Fruit fly (Drosophila melanogaster) whole organism: ENCODE measurements around the gene CG3604.

Experiments used
- CG8478 ChIP-seq: fragments of >200 bp; optimal IDR thresholded peaks from 2 replicates; lab custom pipeline; 2018; ENCODE audit warnings: inconsistent platforms
- Dll ChIP-seq: fragments of >200 bp; optimal IDR thresholded peaks from 2 replicates; lab custom pipeline; 2017
- EcR ChIP-seq, 2 experiments: fragments of >200 bp; optimal IDR thresholded peaks; 2 replicates each; lab custom pipeline; 2017; ENCODE audit warnings: missing biosample characterization in 2 of 2, missing genetic modification characterization in 2 of 2, missing genetic modification reagents in 2 of 2
- pan ChIP-seq: fragments of >200 bp; optimal IDR thresholded peaks from 2 replicates; lab custom pipeline; 2017
- psq ChIP-seq: fragments of >200 bp; optimal IDR thresholded peaks from 2 replicates; lab custom pipeline; 2017
- usp ChIP-seq: fragments of >200 bp; optimal IDR thresholded peaks from 2 replicates; lab custom pipeline; 2017; ENCODE audit warnings: missing biosample characterization, missing genetic modification characterization, mixed read lengths

Gene CG3604

DNA sequence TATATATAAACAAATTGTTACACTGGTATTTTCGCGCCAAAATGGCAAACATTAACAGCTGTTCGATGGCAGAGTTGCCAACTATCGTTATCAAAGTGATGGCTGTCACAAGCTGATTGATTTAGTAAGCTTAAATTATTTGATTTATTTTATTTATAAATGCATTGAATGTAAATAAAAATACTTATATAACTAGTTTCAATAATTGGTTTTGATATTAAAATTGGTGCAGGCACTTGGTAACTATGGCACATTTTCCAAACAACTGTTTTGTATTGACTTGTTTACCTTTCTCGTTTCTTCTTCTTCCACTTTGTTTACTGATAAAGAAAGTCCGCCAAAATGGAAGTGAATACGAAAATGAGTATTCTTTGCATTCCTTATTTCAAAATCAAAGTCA, 14.0 kb upstream of the CG3604 start, which contains the start of gene cutlet:
TSS of gene cutlet (minus strand) at position 84 of the 400 bp plus-strand sequence.
- TF ChIP-seq EcR (GFP tag; optimal IDR thresholded peaks at IDR 0.05; lab: Kevin White, UChicago) = no peak
- no peak for TF ChIP-seq Dll (lab: Kevin White, UChicago)
- no peak for TF ChIP-seq psq
- no peak for TF ChIP-seq CG8478 (lab: Kevin White, UChicago)
- no peak for TF ChIP-seq usp
- TF ChIP-seq pan = no peak

DNA sequence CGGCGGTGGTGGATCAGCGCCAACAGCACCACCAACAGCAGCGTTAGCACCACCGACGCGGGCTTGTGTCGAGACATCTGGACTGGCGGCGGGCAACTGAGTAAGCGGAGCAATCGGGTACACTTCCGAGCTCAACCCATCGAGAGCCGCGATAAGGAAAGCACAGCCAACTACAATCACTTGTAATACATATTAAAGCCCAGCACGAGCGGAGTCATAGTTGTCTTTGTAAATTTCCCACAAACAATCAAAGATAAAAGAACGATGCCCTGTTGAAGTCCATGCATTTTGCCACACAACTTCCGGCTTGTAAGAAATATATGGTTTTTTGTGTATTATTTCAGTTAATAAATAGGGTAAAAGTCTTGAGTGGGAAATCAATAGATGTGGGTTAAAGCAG, 9.3 kb upstream of the CG3604 start, which contains the start of gene CG31777:
TSS of gene CG31777 (minus strand) at position 101 of the 400 bp plus-strand sequence.
- TF ChIP-seq EcR (GFP tag; optimal IDR thresholded peaks at IDR 0.05; lab: Kevin White, UChicago) (no peak), Dll (lab: Kevin White, UChicago) (no peak), pan (no peak), usp (no peak), CG8478 (lab: Kevin White, UChicago) (no peak), psq (no peak)

DNA sequence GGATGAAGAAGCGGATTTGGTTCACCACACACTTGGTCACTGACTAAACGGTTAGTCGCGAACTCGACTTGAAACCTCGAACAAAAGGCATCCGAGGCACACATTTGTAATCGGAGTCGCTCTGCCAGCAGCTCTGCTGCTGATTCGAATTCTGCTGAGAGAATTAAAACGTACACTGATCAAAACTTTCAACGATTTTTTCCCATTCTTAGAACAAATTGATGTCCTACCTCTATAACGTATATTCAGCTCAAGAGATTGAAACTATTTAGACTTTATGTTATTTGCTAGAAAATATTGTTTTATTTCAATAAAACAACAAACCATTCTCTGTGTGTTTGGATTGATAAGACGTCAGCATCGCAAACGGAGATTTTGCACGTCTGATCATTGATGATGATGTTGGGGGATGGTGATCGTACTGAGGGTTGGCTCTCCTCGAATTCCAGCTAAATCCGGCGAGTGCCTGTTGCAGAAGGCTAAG, 7.8 kb upstream of the CG3604 start, which contains the start of gene CG31778:
TSS of gene CG31778 (minus strand) at position 51 of the 484 bp plus-strand sequence.
- TF ChIP-seq psq = no peak
- no peak for TF ChIP-seq pan
- no peak for TF ChIP-seq CG8478 (lab: Kevin White, UChicago)
- no peak for TF ChIP-seq Dll (lab: Kevin White, UChicago)
- no peak for TF ChIP-seq usp
- no peak for TF ChIP-seq EcR (GFP tag; optimal IDR thresholded peaks at IDR 0.05; lab: Kevin White, UChicago)

DNA sequence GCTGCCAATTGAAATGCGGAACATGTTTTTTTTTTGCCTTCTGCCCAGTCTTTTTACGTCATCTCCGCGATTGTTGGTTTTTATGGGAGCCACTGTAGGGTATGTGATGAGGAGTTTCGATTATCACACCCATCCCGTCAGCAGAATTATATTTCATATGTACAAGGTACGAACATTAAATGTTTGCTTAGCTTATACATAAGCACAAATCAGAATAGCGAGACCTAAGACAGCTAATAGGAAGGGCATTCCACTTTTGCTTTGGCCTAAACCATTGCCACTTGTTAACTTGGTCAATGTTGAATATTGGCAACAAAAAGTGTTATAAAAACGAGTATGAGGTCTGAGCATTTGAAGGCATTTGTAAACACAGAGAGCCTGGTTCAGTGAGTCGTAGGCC, 5.6 kb upstream of the CG3604 start, which contains the start of gene CG2816:
TSS of gene CG2816 (plus strand) at position 400 of the 400 bp plus-strand sequence.
- no peak for TF ChIP-seq psq
- no peak for TF ChIP-seq usp
- no peak for TF ChIP-seq pan
- TF ChIP-seq CG8478 (lab: Kevin White, UChicago) = no peak
- TF ChIP-seq EcR (GFP tag; optimal IDR thresholded peaks at IDR 0.05; lab: Kevin White, UChicago) = no peak
- no peak for TF ChIP-seq Dll (lab: Kevin White, UChicago)

DNA sequence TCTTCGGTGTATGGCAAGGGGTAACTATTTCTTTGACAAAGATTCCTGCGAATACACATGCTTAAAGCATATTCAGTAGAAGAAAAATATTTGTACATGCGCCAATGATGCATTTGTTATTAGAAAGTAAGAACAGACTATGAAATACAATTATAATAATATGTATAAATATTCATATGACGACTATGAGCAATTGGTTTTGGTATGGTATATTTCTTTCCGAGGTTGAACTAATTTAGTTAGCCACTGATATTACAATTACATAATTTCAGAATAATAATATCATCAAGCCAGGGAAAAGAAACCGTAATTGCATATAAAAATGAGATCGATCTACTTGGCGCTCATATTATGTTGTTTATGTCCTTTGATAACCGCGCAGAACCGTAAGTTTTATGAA, 3.9 kb upstream of the CG3604 start, which contains the start of gene CG43145:
TSS of gene CG43145 (plus strand) at position 301 of the 400 bp plus-strand sequence.
- TF ChIP-seq CG8478 (lab: Kevin White, UChicago) (no peak), psq (no peak), pan (no peak), usp (no peak), EcR (GFP tag; optimal IDR thresholded peaks at IDR 0.05; lab: Kevin White, UChicago) (no peak), Dll (lab: Kevin White, UChicago) (no peak)

DNA sequence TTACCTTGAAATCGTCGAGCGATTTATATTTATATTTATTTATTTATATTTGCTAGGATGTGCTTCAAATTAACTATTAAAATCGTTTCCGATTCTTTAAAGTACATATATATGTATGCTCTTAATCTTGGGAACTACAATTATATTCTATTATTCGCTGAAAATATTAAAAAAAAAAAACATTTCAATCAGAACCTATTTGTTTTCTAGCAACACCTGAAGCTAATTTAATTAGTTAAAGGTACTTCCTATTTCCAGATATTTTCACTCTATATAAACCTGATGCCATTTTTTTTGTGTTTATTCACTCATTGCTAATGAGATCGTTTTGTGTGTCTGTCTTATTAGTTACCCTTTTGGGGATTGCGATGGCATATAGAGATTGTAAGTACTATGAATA, 3.3 kb upstream of the CG3604 start, which contains the start of gene CG42467:
TSS of gene CG42467 (plus strand) at position 301 of the 400 bp plus-strand sequence.
- TF ChIP-seq usp = no peak

DNA sequence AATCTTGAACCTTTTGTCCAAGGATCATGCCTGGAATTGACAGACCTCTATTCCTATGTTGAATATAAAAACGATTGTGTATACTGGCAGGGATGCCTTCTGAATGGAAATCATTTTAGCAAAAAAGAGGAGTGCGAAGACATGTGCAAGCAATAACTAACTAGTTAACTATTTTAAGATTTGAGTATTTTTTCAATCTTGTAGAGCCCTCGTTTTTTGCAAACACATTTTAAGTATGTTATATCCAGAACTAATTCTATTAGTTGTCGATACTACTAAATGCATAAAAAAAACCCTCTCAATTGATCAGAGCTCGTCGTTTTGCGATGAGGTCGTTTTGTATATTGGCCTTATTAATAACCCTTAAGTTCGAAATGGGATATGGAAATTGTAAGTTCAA, 2.7 kb upstream of the CG3604 start, which contains the start of gene Sfp24C1:
TSS of gene Sfp24C1 (plus strand) at position 301 of the 400 bp plus-strand sequence.
- TF ChIP-seq psq (no peak), pan (no peak), CG8478 (lab: Kevin White, UChicago) (no peak), EcR (GFP tag; optimal IDR thresholded peaks at IDR 0.05; lab: Kevin White, UChicago) (no peak), usp (no peak), Dll (lab: Kevin White, UChicago) (no peak)

DNA sequence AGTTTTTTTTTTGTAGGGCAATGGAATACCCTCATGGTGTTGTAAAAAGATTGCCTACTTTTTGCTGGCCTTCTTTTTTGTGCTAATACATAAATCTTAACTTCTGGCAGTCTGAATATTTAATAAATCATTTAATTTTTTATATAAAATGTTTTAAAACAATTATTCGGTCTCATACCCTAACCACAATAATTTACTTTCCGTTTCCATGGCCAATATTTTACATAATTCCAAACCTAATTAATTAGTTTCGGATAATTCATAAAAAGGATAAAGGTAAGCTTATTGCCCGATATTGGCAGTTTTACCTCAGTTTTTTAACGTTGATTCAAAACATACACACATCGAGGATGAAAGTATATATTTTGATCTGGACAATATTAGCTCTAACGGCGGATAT, 2.2 kb upstream of the CG3604 start, which contains the start of gene CG42465:
TSS of gene CG42465 (plus strand) at position 301 of the 400 bp plus-strand sequence.
- TF ChIP-seq pan (no peak), Dll (lab: Kevin White, UChicago) (no peak), CG8478 (lab: Kevin White, UChicago) (no peak), EcR (GFP tag; optimal IDR thresholded peaks at IDR 0.05; lab: Kevin White, UChicago) (no peak), usp (no peak), psq (no peak)

DNA sequence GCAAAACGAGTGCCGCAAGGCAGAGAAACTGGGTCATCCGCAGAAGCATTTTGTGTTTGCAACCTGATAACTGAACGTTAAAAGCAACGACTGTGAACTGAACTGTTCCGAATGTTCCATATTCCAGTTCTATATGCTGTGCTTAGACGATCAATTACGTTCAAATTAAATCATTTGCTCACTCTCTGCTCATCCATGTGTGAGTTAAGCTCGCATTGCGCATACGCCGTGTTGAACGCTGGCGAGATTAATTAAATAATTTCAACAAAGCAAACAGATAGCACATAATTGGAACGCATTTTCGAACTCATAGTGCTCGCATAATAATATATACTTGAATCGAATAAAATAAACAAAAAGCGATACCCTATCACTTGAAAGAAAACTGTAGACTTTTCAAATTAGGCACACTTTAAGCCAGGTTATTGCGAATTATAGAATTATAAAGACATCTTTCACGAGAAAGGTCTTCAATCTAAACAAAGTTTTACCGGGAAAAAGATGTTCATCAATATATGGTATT, 1.4 kb upstream of the CG3604 start, which contains the start of the genes CG10031 and CG42464:
TSS of gene CG10031 (minus strand) at position 101 of the 523 bp plus-strand sequence.
TSS of gene CG42464 (plus strand) at position 473 of the 523 bp plus-strand sequence.
- TF ChIP-seq CG8478 (lab: Kevin White, UChicago) (no peak), pan (no peak), usp (no peak), psq (no peak), Dll (lab: Kevin White, UChicago) (no peak), EcR (GFP tag; optimal IDR thresholded peaks at IDR 0.05; lab: Kevin White, UChicago) (no peak)

DNA sequence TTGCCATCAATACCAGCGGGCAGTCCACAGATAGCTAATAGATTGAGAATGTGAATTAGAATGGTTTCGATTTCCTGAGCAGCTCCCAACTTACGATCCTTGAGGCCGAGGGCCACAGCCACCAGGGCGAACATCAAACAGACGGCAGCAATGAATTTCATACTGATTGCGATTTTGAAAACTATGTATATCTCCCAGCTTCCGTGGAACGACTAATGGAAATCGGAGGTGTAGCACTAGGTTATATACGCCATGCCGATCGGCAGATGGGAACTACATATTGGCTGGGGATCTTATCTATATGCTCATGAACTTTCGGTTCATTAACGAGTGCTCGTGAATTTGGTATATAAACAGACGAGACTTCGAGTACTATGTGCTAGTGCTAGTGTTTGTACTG, 1.2 kb downstream of the CG3604 start, which contains the start of gene IM33:
TSS of gene IM33 (minus strand) at position 221 of the 400 bp plus-strand sequence.
- TF ChIP-seq Dll (lab: Kevin White, UChicago) (no peak), CG8478 (lab: Kevin White, UChicago) (no peak), pan (no peak), usp (no peak), psq (no peak)

DNA sequence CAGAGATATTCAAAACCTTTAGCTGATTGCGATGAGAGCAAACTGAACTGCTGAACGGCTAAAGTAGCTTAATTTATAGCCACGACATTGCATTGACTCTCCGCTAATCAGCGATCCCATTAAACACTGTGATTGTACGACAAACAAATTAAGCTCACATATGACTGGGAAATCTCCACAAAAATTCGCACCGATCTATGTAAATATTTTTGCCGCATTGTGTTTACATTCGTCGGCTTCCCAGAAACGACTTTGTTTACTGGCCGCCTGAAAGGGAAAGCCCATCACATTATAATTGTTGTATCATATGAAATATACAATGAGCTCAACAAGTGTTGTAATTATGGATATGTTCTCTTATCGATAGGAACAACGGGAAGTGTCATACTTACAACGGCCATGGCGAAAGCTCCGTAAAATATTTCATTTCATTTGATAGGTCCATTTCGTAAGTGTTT, 2.3 kb downstream of the CG3604 start, which contains the start of gene CG16713:
TSS of gene CG16713 (minus strand) at position 51 of the 458 bp plus-strand sequence.
- TF ChIP-seq usp (no peak), pan (no peak), psq (no peak), Dll (lab: Kevin White, UChicago) (no peak), CG8478 (lab: Kevin White, UChicago) (no peak), EcR (GFP tag; optimal IDR thresholded peaks at IDR 0.05; lab: Kevin White, UChicago) (no peak)

DNA sequence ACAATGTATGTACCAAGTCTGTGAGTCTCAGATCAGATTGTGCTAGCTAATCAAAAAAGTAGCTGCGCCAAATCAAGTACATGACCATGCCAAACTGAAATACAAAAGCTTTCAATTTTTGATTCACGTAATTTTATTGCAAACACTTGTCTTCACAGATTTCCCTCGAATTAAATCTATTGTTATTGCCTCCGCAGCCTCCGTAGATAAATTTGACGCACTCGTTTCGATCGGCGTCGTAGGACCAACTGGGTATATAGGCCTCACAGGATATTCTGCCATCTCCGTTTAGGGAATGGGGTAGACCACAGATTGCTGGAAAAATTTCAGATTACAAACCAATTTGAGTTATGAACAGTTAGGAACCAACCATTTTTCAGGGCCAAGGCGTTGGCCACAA, 2.8 kb downstream of the CG3604 start, which contains the start of gene CG43165:
TSS of gene CG43165 (minus strand) at position 101 of the 400 bp plus-strand sequence.
- TF ChIP-seq CG8478 (lab: Kevin White, UChicago) = no peak
- no peak for TF ChIP-seq psq
- no peak for TF ChIP-seq EcR (GFP tag; optimal IDR thresholded peaks at IDR 0.05; lab: Kevin White, UChicago)
- TF ChIP-seq pan = no peak
- TF ChIP-seq usp = no peak
- TF ChIP-seq Dll (lab: Kevin White, UChicago) = no peak
